Worm (Caenorhabditis elegans): ENCODE measurements around the gene ehn-3.
A peak's percentile ranks its signal among the peaks of the same experiment; 100 is the strongest.

The ehn-3 gene

ce11 chrIV:5388477-5389065 is 30.5 kb downstream of the ehn-3 start, which contains the start of gene elo-6 (continued):
- TF ChIP-seq sma-9 (GFP tag; optimal IDR thresholded peaks at IDR 0.05) (no peak), sma-9 (tag; optimal IDR thresholded peaks at IDR 0.05) (no peak), dmd-4 (tag; optimal IDR thresholded peaks at IDR 0.05) (no peak), alr-1 (tag; optimal IDR thresholded peaks at IDR 0.05) (no peak), skn-1 (tag; optimal IDR thresholded peaks at IDR 0.05) (no peak), elt-1 (tag; optimal IDR thresholded peaks at IDR 0.05) (no peak), ZK546.5 (tag; optimal IDR thresholded peaks at IDR 0.05) (no peak), sem-4 (tag; optimal IDR thresholded peaks at IDR 0.05) (no peak), nhr-12 (tag; optimal IDR thresholded peaks at IDR 0.05) (no peak), Y55F3AM.14 (GFP tag; optimal IDR thresholded peaks at IDR 0.05) (no peak), mab-5 (tag; optimal IDR thresholded peaks at IDR 0.05) (no peak), ztf-4 (tag; optimal IDR thresholded peaks at IDR 0.05) (no peak), mbf-1 (tag; optimal IDR thresholded peaks at IDR 0.05) (no peak), unc-55 (GFP tag; optimal IDR thresholded peaks at IDR 0.05) (no peak), snpc-4 (tag; optimal IDR thresholded peaks at IDR 0.05) (no peak), ceh-16 (tag; optimal IDR thresholded peaks at IDR 0.05) (no peak), nhr-25 (tag; optimal IDR thresholded peaks at IDR 0.05) (no peak)

ce11 chrIV:5385020-5385419 is 34.0 kb downstream of the ehn-3 start, which contains the start of gene F41H10.12:
Gene F41H10.12 (plus strand): TSS chrIV:5385320.
- TF ChIP-seq nhr-11 (tag; optimal IDR thresholded peaks at IDR 0.05) (no peak), unc-55 (GFP tag; optimal IDR thresholded peaks at IDR 0.05) (no peak), gmeb-1 (tag; optimal IDR thresholded peaks at IDR 0.05) (no peak), F13H6.1 (tag; optimal IDR thresholded peaks at IDR 0.05) (no peak)

- TF ChIP-seq elt-3 (tag; optimal IDR thresholded peaks at IDR 0.05) (no peak), snpc-4 (tag; optimal IDR thresholded peaks at IDR 0.05) (no peak), ama-1 (optimal IDR thresholded peaks at IDR 0.05) (no peak), ZK546.5 (tag; optimal IDR thresholded peaks at IDR 0.05) (no peak), alr-1 (tag; optimal IDR thresholded peaks at IDR 0.05) (no peak), gmeb-1 (tag; optimal IDR thresholded peaks at IDR 0.05) (no peak), nhr-237 (tag; optimal IDR thresholded peaks at IDR 0.05) (no peak), nhr-11 (tag; optimal IDR thresholded peaks at IDR 0.05) (no peak), mbf-1 (tag; optimal IDR thresholded peaks at IDR 0.05) (no peak)
These were observed 36.4 kb downstream of the ehn-3 start, which contains the start of gene F41H10.1 for ce11 chrIV:5382609-5383008. Gene F41H10.1 (plus strand): TSS chrIV:5382909.

- TF ChIP-seq lin-39 (tag; optimal IDR thresholded peaks at IDR 0.05) (no peak), aly-2 (tag; optimal IDR thresholded peaks at IDR 0.05) (no peak), sma-3 (GFP tag; optimal IDR thresholded peaks at IDR 0.05) (no peak), C34F6.9 (tag; optimal IDR thresholded peaks at IDR 0.05) (no peak), nhr-25 (tag; optimal IDR thresholded peaks at IDR 0.05) (no peak), egl-27 (tag; optimal IDR thresholded peaks at IDR 0.05) (no peak), elt-3 (tag; optimal IDR thresholded peaks at IDR 0.05) (no peak), lin-11 (tag; optimal IDR thresholded peaks at IDR 0.05) (no peak), R02D3.7 (tag; optimal IDR thresholded peaks at IDR 0.05) (no peak), nhr-11 (tag; optimal IDR thresholded peaks at IDR 0.05) (no peak), unc-62 (GFP tag; optimal IDR thresholded peaks at IDR 0.05) (no peak), lsy-2 (tag; optimal IDR thresholded peaks at IDR 0.05) (no peak)
These were observed 37.7 kb downstream of the ehn-3 start, which contains the start of gene F41H10.2 for ce11 chrIV:5381334-5381733. Gene F41H10.2 (plus strand): TSS chrIV:5381634.

ce11 chrIV:5380140-5380539 is 38.9 kb downstream of the ehn-3 start:
- peak; percentile 51 for TF ChIP-seq fos-1 (tag; optimal IDR thresholded peaks at IDR 0.05)
- no peak for TF ChIP-seq elt-3 (tag; optimal IDR thresholded peaks at IDR 0.05)

- TF ChIP-seq fos-1 (tag; optimal IDR thresholded peaks at IDR 0.05), result peak; percentile 76
- TF ChIP-seq nhr-25 (tag; optimal IDR thresholded peaks at IDR 0.05), result no peak
- no peak for TF ChIP-seq ama-1 (optimal IDR thresholded peaks at IDR 0.05)
These were observed 42.0 kb downstream of the ehn-3 start, which contains the start of gene elo-5 for ce11 chrIV:5377062-5377461. Gene elo-5 (minus strand): TSS chrIV:5377117.
